Fruit fly (Drosophila melanogaster) whole organism, pupa: ENCODE results near the gene CG42857.

Experiments used
- CG10348 ChIP-seq: fragments of 200-800 bp; sonication (Bioruptor generic); IDR thresholded peaks from 2 replicates; pipeline ENCODE4 v1.3.6; 2022; ENCODE audit warnings: missing biosample characterization, missing genetic modification characterization
- CG12605 ChIP-seq: fragments of 200-800 bp; sonication (Bioruptor generic); IDR thresholded peaks from 2 replicates; pipeline ENCODE4 v1.3.6; 2022; ENCODE audit warnings: missing biosample characterization, missing genetic modification characterization
- CG13204 ChIP-seq: fragments of 200-800 bp; sonication (Bioruptor generic); optimal IDR thresholded peaks from 2 replicates; lab custom pipeline; 2018; ENCODE audit warnings: missing biosample characterization, mild to moderate bottlenecking, missing genetic modification characterization, moderate library complexity
- CG14655 ChIP-seq: fragments of 200-800 bp; sonication (Bioruptor generic); optimal IDR thresholded peaks from 3 replicates; lab custom pipeline; 2017; ENCODE audit warnings: mild to moderate bottlenecking, missing biosample characterization, missing genetic modification reagents, missing genetic modification characterization
- CG15710 ChIP-seq: fragments of 200-800 bp; sonication (Bioruptor generic); optimal IDR thresholded peaks from 2 replicates; lab custom pipeline; 2018; ENCODE audit warnings: missing biosample characterization, mild to moderate bottlenecking, missing genetic modification characterization, moderate library complexity
- CG17806 ChIP-seq: fragments of 200-800 bp; sonication (Bioruptor generic); optimal IDR thresholded peaks from 2 replicates; lab custom pipeline; 2018; ENCODE audit warnings: missing biosample characterization, mild to moderate bottlenecking, missing genetic modification characterization, moderate library complexity
- CG32121 ChIP-seq: fragments of 200-800 bp; sonication (Bioruptor generic); IDR thresholded peaks from 2 replicates; pipeline ENCODE4 v1.3.6; 2022; ENCODE audit warnings: missing biosample characterization, missing genetic modification characterization
- CG34367 ChIP-seq: fragments of 200-800 bp; sonication (Bioruptor generic); optimal IDR thresholded peaks from 2 replicates; lab custom pipeline; 2018; ENCODE audit warnings: missing biosample characterization, mild to moderate bottlenecking, missing genetic modification characterization
- CG4496 ChIP-seq: fragments of 200-800 bp; sonication (Bioruptor generic); IDR thresholded peaks from 3 replicates; pipeline ENCODE4 v1.3.6; 2022; ENCODE audit warnings: missing biosample characterization, missing genetic modification characterization
- CG8159 ChIP-seq: fragments of 200-800 bp; sonication (Bioruptor generic); optimal IDR thresholded peaks from 3 replicates; lab custom pipeline; 2018; ENCODE audit warnings: missing biosample characterization, mild to moderate bottlenecking, missing genetic modification characterization, moderate library complexity
- CG8301 ChIP-seq: fragments of 200-800 bp; sonication (Bioruptor generic); optimal IDR thresholded peaks from 2 replicates; lab custom pipeline; 2018; ENCODE audit warnings: missing biosample characterization, mild to moderate bottlenecking, missing genetic modification characterization
- CG9948 ChIP-seq: fragments of 200-800 bp; sonication (Bioruptor generic); optimal IDR thresholded peaks from 2 replicates; lab custom pipeline; 2018; ENCODE audit warnings: missing biosample characterization, mild to moderate bottlenecking, missing genetic modification characterization, moderate library complexity
- D1 ChIP-seq: fragments of 200-800 bp; sonication (Bioruptor generic); optimal IDR thresholded peaks from 2 replicates; lab custom pipeline; 2018; ENCODE audit warnings: missing biosample characterization, mild to moderate bottlenecking, missing genetic modification characterization, moderate library complexity
- EcR ChIP-seq: fragments of 200-800 bp; sonication (Bioruptor generic); optimal IDR thresholded peaks from 3 replicates; lab custom pipeline; 2019; ENCODE audit warnings: missing biosample characterization, missing genetic modification characterization, mild to moderate bottlenecking, moderate library complexity, missing genetic modification reagents
- Ets98B ChIP-seq: fragments of 200-800 bp; sonication (Bioruptor generic); IDR thresholded peaks from 2 replicates; pipeline ENCODE4 v1.3.6; 2022; ENCODE audit warnings: missing biosample characterization, missing genetic modification characterization
- Pif1A ChIP-seq: fragments of 200-800 bp; sonication (Bioruptor generic); optimal IDR thresholded peaks from 3 replicates; lab custom pipeline; 2016; ENCODE audit warnings: missing biosample characterization, missing genetic modification characterization
- Pif1B ChIP-seq: fragments of 200-800 bp; sonication (Bioruptor generic); optimal IDR thresholded peaks from 3 replicates; lab custom pipeline; 2016; ENCODE audit warnings: missing biosample characterization, missing genetic modification characterization
- Snoo ChIP-seq: fragments of 200-800 bp; sonication (Bioruptor generic); optimal IDR thresholded peaks from 3 replicates; lab custom pipeline; 2017; ENCODE audit warnings: missing biosample characterization, mild to moderate bottlenecking, missing genetic modification characterization, inconsistent platforms
- fd96Ca ChIP-seq: fragments of 200-800 bp; sonication (Bioruptor generic); IDR thresholded peaks from 3 replicates; pipeline ENCODE4 v1.3.6; 2022; ENCODE audit warnings: missing biosample characterization, missing genetic modification characterization
- gl ChIP-seq: fragments of 200-800 bp; sonication (Bioruptor generic); optimal IDR thresholded peaks from 2 replicates; lab custom pipeline; 2018; ENCODE audit warnings: missing biosample characterization, mild to moderate bottlenecking, missing genetic modification characterization
- rn ChIP-seq: fragments of 200-800 bp; sonication (Bioruptor generic); IDR thresholded peaks from 2 replicates; pipeline ENCODE4 v1.3.6; 2022; ENCODE audit warnings: missing biosample characterization, missing genetic modification characterization

The CG42857 gene

dm6 chr3R:9793018-9793417 lies 28.0 kb downstream of the CG42857 start, which contains the start of gene CG8516:
TSS of gene CG8516 (plus strand) at chr3R:9793295.
- no peak for TF ChIP-seq CG4496 (GFP tag; lab: Robert Waterston, UW)
- no peak for TF ChIP-seq CG14655 (GFP tag; lab: Kevin White, UChicago)
- TF ChIP-seq CG32121, result peak; percentile 53; the same call in 1 of the 2 replicates
- TF ChIP-seq gl, result no peak
- TF ChIP-seq Ets98B, result peak; percentile 20; the same call in 1 of the 2 replicates
- peak; percentile 25 for TF ChIP-seq CG8301 (tag; lab: Kevin White, UChicago)
- TF ChIP-seq rn (GFP tag; lab: Robert Waterston, UW), result no peak
- no peak for TF ChIP-seq Snoo (tag; lab: Kevin White, UChicago)
- peak; percentile 11 for TF ChIP-seq EcR (GFP tag; lab: Kevin White, UChicago)
- peak; percentile 34 for TF ChIP-seq CG17806 (tag; lab: Kevin White, UChicago)
- TF ChIP-seq CG34367 (tag; lab: Kevin White, UChicago), result no peak
- TF ChIP-seq CG15710 (tag; lab: Kevin White, UChicago), result peak; percentile 16
- TF ChIP-seq CG9948, result no peak
- peak; percentile 35 for TF ChIP-seq CG8159 (tag; lab: Kevin White, UChicago)

dm6 chr3R:9791177-9791806 lies 29.7 kb downstream of the CG42857 start, which contains the start of the genes CG12945 and CG8507:
TSS of gene CG12945 (minus strand) at chr3R:9791221.
TSS of gene CG8507 (plus strand) at chr3R:9791483.
- TF ChIP-seq Ets98B, result no peak
- TF ChIP-seq rn (GFP tag; lab: Robert Waterston, UW), result no peak
- TF ChIP-seq CG14655 (GFP tag; lab: Kevin White, UChicago), result no peak
- no peak for TF ChIP-seq fd96Ca (GFP tag; lab: Robert Waterston, UW)
- TF ChIP-seq CG13204 (GFP tag; lab: Kevin White, UChicago), result no peak
- peak; percentile 28 for TF ChIP-seq CG8301 (tag; lab: Kevin White, UChicago)
- TF ChIP-seq CG8159 (tag; lab: Kevin White, UChicago), result peak; percentile 61
- TF ChIP-seq CG12605 (GFP tag; lab: Robert Waterston, UW), result no peak
- TF ChIP-seq gl, result no peak
- TF ChIP-seq D1, result no peak
- TF ChIP-seq Snoo (tag; lab: Kevin White, UChicago), result peak; percentile 25
- TF ChIP-seq Pif1B (GFP tag; lab: Kevin White, UChicago), result no peak
- no peak for TF ChIP-seq CG10348 (GFP tag; lab: Robert Waterston, UW)
- peak; percentile 52 for TF ChIP-seq CG15710 (tag; lab: Kevin White, UChicago)
- TF ChIP-seq Pif1A, result no peak
- TF ChIP-seq CG9948, result peak; percentile 29
- TF ChIP-seq CG34367 (tag; lab: Kevin White, UChicago), result peak; percentile 6
- TF ChIP-seq CG32121, result no peak
- TF ChIP-seq CG17806 (tag; lab: Kevin White, UChicago), result peak; percentile 11
- TF ChIP-seq EcR (GFP tag; lab: Kevin White, UChicago), result peak; percentile 91
- TF ChIP-seq CG4496 (GFP tag; lab: Robert Waterston, UW), result no peak

- TF ChIP-seq CG9948, result no peak
- peak; percentile 11; the same call in 1 of the 2 replicates for TF ChIP-seq Ets98B
- TF ChIP-seq CG4496 (GFP tag; lab: Robert Waterston, UW), result peak; percentile 64; the same call in 2 of the 3 replicates
These were observed 36.5 kb downstream of the CG42857 start, which contains the start of the genes MtnA and CG8500 for dm6 chr3R:9784341-9785062. TSS of gene MtnA (minus strand) at chr3R:9784370. TSS of gene CG8500 (plus strand) at chr3R:9784653.

dm6 chr3R:9783240-9783917 lies 37.6 kb downstream of the CG42857 start:
- TF ChIP-seq CG8159 (tag; lab: Kevin White, UChicago) (peak; percentile 21), Snoo (tag; lab: Kevin White, UChicago) (no peak), EcR (GFP tag; lab: Kevin White, UChicago) (peak; percentile 8), CG9948 (peak; percentile 3), CG4496 (GFP tag; lab: Robert Waterston, UW) (0 out of 3 replicates have a peak, but pooled peaks have one; percentile 21)

dm6 chr3R:9779764-9780163 lies 41.2 kb downstream of the CG42857 start, which contains the start of gene CG12947:
TSS of gene CG12947 (plus strand) at chr3R:9780064.
- TF ChIP-seq CG32121 (0 out of 2 replicates have a peak, but pooled peaks have one; percentile 12), Pif1B (GFP tag; lab: Kevin White, UChicago) (no peak), EcR (GFP tag; lab: Kevin White, UChicago) (peak; percentile 30), CG4496 (GFP tag; lab: Robert Waterston, UW) (peak; percentile 21; the same call in 1 of the 3 replicates)

dm6 chr3R:9777941-9778360 lies 43.0 kb downstream of the CG42857 start, which contains the start of gene RpS29:
TSS of gene RpS29 (plus strand) at chr3R:9778042.
- no peak for TF ChIP-seq Pif1B (GFP tag; lab: Kevin White, UChicago)
- no peak for TF ChIP-seq CG17806 (tag; lab: Kevin White, UChicago)
- peak; percentile 64 for TF ChIP-seq Snoo (tag; lab: Kevin White, UChicago)
- TF ChIP-seq CG15710 (tag; lab: Kevin White, UChicago), result peak; percentile 17
- no peak for TF ChIP-seq D1
- no peak for TF ChIP-seq CG13204 (GFP tag; lab: Kevin White, UChicago)
- peak; percentile 26; the same call in 1 of the 2 replicates for TF ChIP-seq CG12605 (GFP tag; lab: Robert Waterston, UW)
- TF ChIP-seq Pif1A, result no peak
- no peak for TF ChIP-seq CG10348 (GFP tag; lab: Robert Waterston, UW)
- TF ChIP-seq EcR (GFP tag; lab: Kevin White, UChicago), result peak; percentile 22
- TF ChIP-seq Ets98B, result peak; percentile 57
- TF ChIP-seq CG32121, result peak; percentile 26; the same call in 1 of the 2 replicates
- TF ChIP-seq CG8301 (tag; lab: Kevin White, UChicago), result peak; percentile 16
- TF ChIP-seq CG4496 (GFP tag; lab: Robert Waterston, UW), result peak; percentile 78; the same call in 2 of the 3 replicates
- TF ChIP-seq CG34367 (tag; lab: Kevin White, UChicago), result peak; percentile 30
- TF ChIP-seq fd96Ca (GFP tag; lab: Robert Waterston, UW), result peak; percentile 54; the same call in 1 of the 3 replicates
- no peak for TF ChIP-seq CG9948
- peak; percentile 17 for TF ChIP-seq gl
- no peak for TF ChIP-seq CG14655 (GFP tag; lab: Kevin White, UChicago)
- TF ChIP-seq CG8159 (tag; lab: Kevin White, UChicago), result peak; percentile 41
- peak; percentile 38; the same call in 1 of the 2 replicates for TF ChIP-seq rn (GFP tag; lab: Robert Waterston, UW)
